Fruit fly (Drosophila melanogaster): ENCODE results near the gene pyx.

dm6 chr3L:178913-179488, 43.9 kb downstream of the pyx start, which contains the start of gene Vdup1:
- TF ChIP-seq CG8478 (optimal IDR thresholded peaks at IDR 0.05) = no peak
- TF ChIP-seq CTCF (optimal IDR thresholded peaks at IDR 0.05) = no peak

Data from S2 (cell line).